Fruit fly (Drosophila melanogaster): ENCODE measurements around the gene CG32269.

CG32269 gene

DNA sequence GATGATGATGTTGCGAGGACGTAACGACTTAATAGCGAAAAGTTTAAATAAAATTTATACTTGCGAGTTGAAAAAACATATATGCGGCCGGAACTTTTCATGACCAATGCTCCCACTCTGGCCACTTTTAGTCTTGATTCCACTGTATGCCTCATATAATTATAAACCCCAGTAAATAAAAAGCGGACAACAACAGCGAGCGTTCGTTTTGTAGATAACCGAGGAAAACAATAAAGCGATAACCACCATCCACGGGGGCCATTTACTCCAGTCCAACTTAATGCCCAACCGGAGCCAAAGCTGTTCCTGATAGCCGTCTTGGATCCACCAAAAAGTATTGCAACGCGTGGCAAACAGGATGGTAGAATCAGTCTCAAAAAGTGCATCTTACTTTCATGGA lies 27.5 kb upstream of the CG32269 start:
- TF ChIP-seq psq (GFP tag; optimal IDR thresholded peaks at IDR 0.05) (no peak), Rel (GFP tag; optimal IDR thresholded peaks at IDR 0.05) (no peak), Rel (tag; optimal IDR thresholded peaks at IDR 0.05) (no peak), Dif (GFP tag; optimal IDR thresholded peaks at IDR 0.05; ENCODE audit: partially characterized antibody) (no peak)

DNA sequence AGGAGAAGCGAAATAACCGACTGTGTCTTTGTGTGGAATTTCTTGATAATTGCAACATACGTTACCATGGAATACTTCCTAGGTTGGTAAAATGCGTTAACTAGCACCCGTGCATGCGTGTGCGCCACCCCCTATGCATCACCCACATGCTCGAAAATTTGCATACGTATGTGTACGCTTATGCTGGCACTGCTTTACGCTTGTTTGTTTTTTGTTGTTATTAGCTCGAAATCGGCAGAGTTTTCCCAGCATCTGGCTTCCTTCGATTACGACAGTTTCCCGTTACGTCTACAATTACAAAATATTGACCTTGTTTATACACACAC lies 17.6 kb upstream of the CG32269 start:
- peak; percentile 42 for TF ChIP-seq N (GFP tag; optimal IDR thresholded peaks at IDR 0.05)
- no peak for TF ChIP-seq Vsx2 (GFP tag; optimal IDR thresholded peaks at IDR 0.05; ENCODE audit: partially characterized antibody)

DNA sequence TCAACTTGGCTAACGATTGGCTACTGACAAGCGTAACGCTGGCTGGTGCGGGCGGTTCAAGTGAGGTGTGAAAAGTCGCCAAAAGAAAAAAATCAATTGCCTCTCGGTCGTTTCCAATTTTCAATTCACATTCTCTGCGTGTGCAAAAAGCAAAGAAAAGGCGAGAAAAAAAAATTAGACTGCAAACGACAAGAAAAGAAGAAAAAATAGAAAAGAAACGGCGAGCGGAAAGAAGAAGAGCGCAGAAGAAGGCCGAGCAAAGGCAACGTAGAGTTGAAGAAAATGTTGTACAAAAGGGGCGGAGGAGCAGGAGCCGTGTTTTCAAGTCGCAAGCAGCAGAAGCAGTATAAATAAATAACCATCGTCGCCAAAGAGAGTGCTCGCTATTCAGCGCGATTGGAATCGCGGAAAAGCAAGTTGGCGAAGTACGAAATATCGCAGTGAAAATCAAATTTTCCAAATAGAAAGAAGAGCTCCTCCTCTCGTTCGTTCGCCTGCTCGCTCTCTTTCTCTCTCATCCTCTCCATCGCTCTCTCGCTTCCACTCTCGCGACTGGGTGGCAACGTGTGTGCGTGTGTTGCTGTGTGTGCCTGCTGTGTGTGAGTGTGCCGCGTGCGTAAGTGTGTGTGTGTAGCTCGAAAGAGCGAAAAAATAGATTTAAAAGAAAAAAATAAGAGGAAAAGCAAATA lies 17.1 kb upstream of the CG32269 start:
- TF ChIP-seq psq (GFP tag; optimal IDR thresholded peaks at IDR 0.05) (peak; percentile 66), Hr83 (GFP tag; optimal IDR thresholded peaks at IDR 0.05; ENCODE audit: poor library complexity, severe bottlenecking) (no peak), CrebA (GFP tag; optimal IDR thresholded peaks at IDR 0.05; ENCODE audit: borderline replicate concordance) (no peak), Dif (GFP tag; optimal IDR thresholded peaks at IDR 0.05; ENCODE audit: partially characterized antibody) (peak; percentile 99), br (GFP tag; optimal IDR thresholded peaks at IDR 0.05) (peak; percentile 35), Sp1 (GFP tag; optimal IDR thresholded peaks at IDR 0.05) (peak; percentile 20), dl (GFP tag; optimal IDR thresholded peaks at IDR 0.05; ENCODE audit: insufficient read depth in 1 of 2, partially characterized antibody in 2 of 2) (peak in 1 of 2 experiments; percentile 92), lola (GFP tag; optimal IDR thresholded peaks at IDR 0.05) (peak; percentile 83)

DNA sequence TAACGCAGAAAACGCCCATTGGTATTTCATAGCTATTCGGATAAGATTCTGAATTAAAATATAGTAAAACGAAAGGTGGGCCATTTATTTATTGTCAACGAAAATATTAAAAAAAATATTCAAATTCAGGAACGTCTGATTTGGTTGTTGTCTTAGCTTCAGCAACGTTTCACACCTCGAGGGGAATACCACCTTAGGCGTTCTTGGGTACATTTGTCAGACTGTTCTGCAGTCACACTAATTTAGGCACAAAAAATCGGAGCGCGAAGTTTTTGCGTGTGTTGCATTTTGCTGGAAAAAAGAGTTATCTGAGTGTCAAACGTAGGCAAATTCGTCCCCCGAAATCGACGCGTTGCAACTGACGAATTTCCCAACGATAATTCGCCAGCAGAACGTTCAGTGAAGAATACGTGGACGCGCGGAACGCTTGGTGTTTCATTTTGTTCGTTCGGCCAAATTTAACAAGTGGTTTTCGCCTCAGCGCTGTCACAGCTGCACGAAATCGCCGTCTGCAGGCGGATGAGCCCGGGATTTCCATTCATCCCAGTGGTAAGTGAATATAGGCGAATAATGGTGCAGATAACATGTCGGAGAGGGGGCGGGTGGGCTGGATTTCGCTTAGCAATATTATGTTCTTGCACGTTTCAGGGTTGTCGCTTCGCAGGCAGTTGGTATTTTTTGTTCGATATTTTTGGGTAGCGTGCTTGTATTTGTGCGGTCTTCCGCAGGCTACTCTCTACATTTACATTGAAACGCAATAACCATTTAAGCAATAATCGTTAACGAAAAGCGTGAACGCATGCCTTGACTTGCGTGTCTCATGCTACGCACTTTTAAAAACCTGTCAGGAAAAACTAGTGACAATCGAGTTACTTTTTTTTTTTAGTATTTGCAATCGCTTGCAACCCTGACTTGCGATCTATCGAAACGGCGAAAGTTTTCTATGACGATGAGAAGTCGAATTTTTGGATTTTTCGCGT lies 16.2 kb upstream of the CG32269 start, which contains the start of gene Larp4B:
Gene Larp4B, plus strand, starts transcription at position 99 of the 980 bp plus-strand sequence.
- peak; percentile 6 for TF ChIP-seq Sp1 (GFP tag; optimal IDR thresholded peaks at IDR 0.05)
- TF ChIP-seq foxo (GFP tag; optimal IDR thresholded peaks at IDR 0.05) = peak in 1 of 2 experiments; percentile 17
- no peak for TF ChIP-seq Vsx2 (GFP tag; optimal IDR thresholded peaks at IDR 0.05; ENCODE audit: partially characterized antibody)
- no peak for TF ChIP-seq Rel (GFP tag; optimal IDR thresholded peaks at IDR 0.05)
- TF ChIP-seq Rel (tag; optimal IDR thresholded peaks at IDR 0.05) = peak; percentile 97
- no peak for TF ChIP-seq br (GFP tag; optimal IDR thresholded peaks at IDR 0.05)
- no peak for TF ChIP-seq fru (GFP tag; optimal IDR thresholded peaks at IDR 0.05)
- no peak for TF ChIP-seq HLH106 (tag; optimal IDR thresholded peaks at IDR 0.05)
- TF ChIP-seq rgr (GFP tag; optimal IDR thresholded peaks at IDR 0.05) = peak; percentile 36
- peak; percentile 27 for TF ChIP-seq Jra (GFP tag; optimal IDR thresholded peaks at IDR 0.05)
- TF ChIP-seq h (GFP tag; optimal IDR thresholded peaks at IDR 0.05) = peak; percentile 13
- TF ChIP-seq pan (optimal IDR thresholded peaks at IDR 0.05) = no peak

DNA sequence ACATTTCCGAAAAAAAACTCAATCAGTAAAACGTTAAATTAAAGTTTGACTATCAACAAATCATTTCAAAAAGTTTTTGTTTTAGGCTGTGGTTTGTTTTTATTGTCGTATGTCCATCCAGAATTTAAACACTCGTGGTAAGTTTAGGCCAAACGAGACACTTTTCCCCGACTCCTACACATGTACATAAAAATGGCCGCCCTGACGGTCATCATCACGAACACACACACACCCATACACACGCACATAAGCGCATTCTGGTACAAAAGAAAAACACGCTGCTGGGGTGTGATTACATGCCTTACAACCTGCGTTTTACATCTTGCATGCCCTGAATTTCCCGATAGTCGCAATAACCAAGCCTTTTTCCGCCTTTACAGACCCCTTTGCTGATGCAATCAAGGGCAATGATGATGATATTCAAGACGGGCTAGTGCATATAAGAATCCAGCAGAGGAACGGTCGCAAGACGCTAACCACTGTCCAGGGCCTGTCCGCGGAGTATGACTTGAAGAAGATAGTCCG lies 14.7 kb upstream of the CG32269 start:
- TF ChIP-seq h (GFP tag; optimal IDR thresholded peaks at IDR 0.05) (no peak), CG9705 (GFP tag; optimal IDR thresholded peaks at IDR 0.05) (no peak), Abd-B (GFP tag; optimal IDR thresholded peaks at IDR 0.05) (no peak), Jra (GFP tag; optimal IDR thresholded peaks at IDR 0.05) (no peak)

DNA sequence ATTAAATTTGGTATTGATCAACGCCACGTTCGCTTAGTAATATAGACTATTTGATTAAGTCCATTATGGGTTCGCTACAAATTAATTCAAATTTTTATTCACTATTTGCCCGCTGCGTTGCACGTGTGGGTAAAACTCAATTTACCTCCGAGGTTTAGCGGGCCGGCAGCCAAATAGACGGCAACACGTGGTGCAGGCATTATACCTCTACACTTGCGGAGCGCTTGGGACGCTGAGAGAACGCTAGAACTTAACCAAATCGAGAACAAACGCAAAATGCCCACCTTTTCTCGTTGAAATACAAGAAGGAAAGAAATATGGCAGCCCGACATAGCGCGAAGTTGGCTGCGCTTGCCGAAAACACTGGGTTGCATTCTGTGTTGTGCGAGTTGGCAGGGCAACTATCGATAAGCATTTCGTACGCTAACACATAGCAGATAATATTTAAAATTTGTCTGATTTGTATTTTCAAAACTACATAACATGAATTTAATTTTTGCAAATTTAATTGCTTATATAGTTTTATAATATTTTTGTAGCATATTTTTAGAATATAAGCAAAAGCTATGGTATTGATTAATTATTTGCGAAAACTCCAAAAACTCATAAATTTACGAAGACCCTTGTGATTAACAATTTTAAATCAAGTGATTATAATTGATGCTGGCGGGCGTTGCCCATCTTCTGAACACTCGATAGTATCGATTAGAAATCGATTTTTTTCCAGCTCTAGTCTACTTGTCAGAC lies 14.0 kb upstream of the CG32269 start, which contains the start of the genes RpL28 and eIF1:
Gene RpL28, minus strand, starts transcription at position 318 of the 747 bp plus-strand sequence.
Gene eIF1, plus strand, starts transcription at position 699 of the 747 bp plus-strand sequence.
- peak; percentile 45 for TF ChIP-seq woc (GFP tag; optimal IDR thresholded peaks at IDR 0.05)
- TF ChIP-seq Sp1 (GFP tag; optimal IDR thresholded peaks at IDR 0.05) = peak; percentile 91
- TF ChIP-seq Hr78 (GFP tag; optimal IDR thresholded peaks at IDR 0.05) = no peak
- peak; percentile 55 for TF ChIP-seq fru (GFP tag; optimal IDR thresholded peaks at IDR 0.05)
- TF ChIP-seq brk (GFP tag; optimal IDR thresholded peaks at IDR 0.05) = no peak
- peak; percentile 75 for TF ChIP-seq psq (GFP tag; optimal IDR thresholded peaks at IDR 0.05)
- no peak for TF ChIP-seq jim (GFP tag; optimal IDR thresholded peaks at IDR 0.05)
- no peak for TF ChIP-seq GATAd (GFP tag; optimal IDR thresholded peaks at IDR 0.05)
- peak; percentile 66 for TF ChIP-seq br (GFP tag; optimal IDR thresholded peaks at IDR 0.05)
- peak; percentile 85 for TF ChIP-seq Mio (GFP tag; optimal IDR thresholded peaks at IDR 0.05)
- no peak for TF ChIP-seq dl (GFP tag; optimal IDR thresholded peaks at IDR 0.05; ENCODE audit: insufficient read depth in 1 of 2, partially characterized antibody in 2 of 2)
- no peak for TF ChIP-seq lola (GFP tag; optimal IDR thresholded peaks at IDR 0.05)
- peak; percentile 96 for TF ChIP-seq dmrt93B (GFP tag; optimal IDR thresholded peaks at IDR 0.05)
- TF ChIP-seq Hr83 (GFP tag; optimal IDR thresholded peaks at IDR 0.05; ENCODE audit: poor library complexity, severe bottlenecking) = peak; percentile 99
- peak; percentile 84 for TF ChIP-seq Jra (GFP tag; optimal IDR thresholded peaks at IDR 0.05)
- TF ChIP-seq N (GFP tag; optimal IDR thresholded peaks at IDR 0.05) = no peak
- TF ChIP-seq sage (GFP tag; optimal IDR thresholded peaks at IDR 0.05) = no peak
- no peak for TF ChIP-seq usp (GFP tag; optimal IDR thresholded peaks at IDR 0.05)
- no peak for TF ChIP-seq pan (optimal IDR thresholded peaks at IDR 0.05)
- peak; percentile 83 for TF ChIP-seq dsf (GFP tag; optimal IDR thresholded peaks at IDR 0.05; ENCODE audit: borderline replicate concordance)
- peak; percentile 65 for TF ChIP-seq CG32264 (GFP tag; optimal IDR thresholded peaks at IDR 0.05)
- no peak for TF ChIP-seq tai (GFP tag; optimal IDR thresholded peaks at IDR 0.05)
- peak in 1 of 2 experiments; percentile 90 for TF ChIP-seq foxo (GFP tag; optimal IDR thresholded peaks at IDR 0.05)
